Fruit fly (Drosophila melanogaster) whole organism, embryonic: ENCODE measurements around the gene CG13829.

Experiments
- Bdp1 ChIP-seq: fragments of 200-800 bp; sonication (Bioruptor generic); optimal IDR thresholded peaks from 3 replicates; lab custom pipeline; 2016; ENCODE audit warnings: missing biosample characterization, missing genetic modification characterization
- CG1024 ChIP-seq: fragments of 200-800 bp; sonication (Bioruptor generic); IDR thresholded peaks from 2 replicates; pipeline ENCODE4 v1.3.6; 2022; ENCODE audit warnings: missing biosample characterization, missing genetic modification characterization
- CG11247 ChIP-seq: fragments of 200-800 bp; sonication (Bioruptor generic); IDR thresholded peaks from 2 replicates; pipeline ENCODE4 v1.3.6; 2022; ENCODE audit warnings: missing biosample characterization, missing genetic modification characterization
- CG11398 ChIP-seq: fragments of 200-800 bp; sonication (Bioruptor generic); optimal IDR thresholded peaks from 2 replicates; lab custom pipeline; 2016; ENCODE audit warnings: missing biosample characterization, missing genetic modification characterization
- CG16813 ChIP-seq: fragments of 200-800 bp; sonication (Bioruptor generic); IDR thresholded peaks from 3 replicates; pipeline ENCODE4 v1.3.6; 2022; ENCODE audit warnings: missing biosample characterization, missing genetic modification characterization; ENCODE audit not compliant: partially characterized antibody
- CG17328 ChIP-seq: fragments of 200-800 bp; sonication (Bioruptor generic); IDR thresholded peaks from 2 replicates; pipeline ENCODE4 v1.3.6; 2022; ENCODE audit warnings: missing biosample characterization, missing genetic modification characterization
- CG17829 ChIP-seq: fragments of 200-800 bp; optimal IDR thresholded peaks from 2 replicates; lab custom pipeline; 2019; ENCODE audit warnings: missing biosample characterization, mild to moderate bottlenecking, missing genetic modification characterization, moderate library complexity
- CG2129 ChIP-seq: fragments of 200-800 bp; sonication (Bioruptor generic); IDR thresholded peaks from 2 replicates; pipeline ENCODE4 v1.3.6; 2022; ENCODE audit warnings: missing biosample characterization, missing genetic modification characterization; ENCODE audit not compliant: partially characterized antibody
- CG32772 ChIP-seq: fragments of 200-800 bp; sonication (Bioruptor generic); IDR thresholded peaks from 2 replicates; pipeline ENCODE4 v1.3.6; 2022; ENCODE audit warnings: missing biosample characterization, missing genetic modification characterization
- CG3407 ChIP-seq: fragments of 200-800 bp; sonication (Bioruptor generic); optimal IDR thresholded peaks from 2 replicates; lab custom pipeline; 2018; ENCODE audit warnings: missing biosample characterization, mild to moderate bottlenecking, missing genetic modification characterization
- CG34422 ChIP-seq: fragments of 200-800 bp; sonication (Bioruptor generic); IDR thresholded peaks from 3 replicates; pipeline ENCODE4 v1.3.6; 2022; ENCODE audit warnings: missing biosample characterization, missing genetic modification characterization
- CG4360 ChIP-seq: fragments of 200-800 bp; sonication (Bioruptor generic); IDR thresholded peaks from 2 replicates; pipeline ENCODE4 v1.3.6; 2022; ENCODE audit warnings: missing biosample characterization, missing genetic modification characterization
- CG5245 ChIP-seq: fragments of 200-800 bp; sonication (Bioruptor generic); optimal IDR thresholded peaks from 3 replicates; lab custom pipeline; 2016; ENCODE audit warnings: missing biosample characterization, missing genetic modification characterization
- CG6683 ChIP-seq: fragments of 200-800 bp; sonication (Bioruptor generic); optimal IDR thresholded peaks from 2 replicates; lab custom pipeline; 2017; ENCODE audit warnings: missing biosample characterization, mild to moderate bottlenecking, missing genetic modification characterization, missing genetic modification reagents
- CG6689 ChIP-seq: fragments of 200-800 bp; sonication (Bioruptor generic); IDR thresholded peaks from 2 replicates; pipeline ENCODE4 v1.3.6; 2022; ENCODE audit warnings: missing biosample characterization, missing genetic modification characterization
- CG6791 ChIP-seq: fragments of 200-800 bp; sonication (Bioruptor generic); IDR thresholded peaks from 3 replicates; pipeline ENCODE4 v1.3.6; 2022; ENCODE audit warnings: missing biosample characterization, missing genetic modification characterization; ENCODE audit not compliant: partially characterized antibody
- Camta ChIP-seq: fragments of 200-800 bp; sonication (Bioruptor generic); optimal IDR thresholded peaks from 2 replicates; lab custom pipeline; 2016; ENCODE audit warnings: missing biosample characterization, missing genetic modification characterization
- D19A ChIP-seq: fragments of 200-800 bp; optimal IDR thresholded peaks from 3 replicates; lab custom pipeline; 2019; ENCODE audit warnings: missing biosample characterization, mild to moderate bottlenecking, missing genetic modification characterization, moderate library complexity
- D19B ChIP-seq: fragments of 200-800 bp; sonication (Bioruptor generic); optimal IDR thresholded peaks from 2 replicates; lab custom pipeline; 2017; ENCODE audit warnings: missing biosample characterization, mild to moderate bottlenecking, missing genetic modification characterization
- Dad ChIP-seq: fragments of 200-800 bp; sonication (Bioruptor generic); optimal IDR thresholded peaks from 3 replicates; lab custom pipeline; 2016; ENCODE audit warnings: missing biosample characterization, missing genetic modification characterization
- Dip2 ChIP-seq: fragments of 200-800 bp; sonication (Bioruptor generic); IDR thresholded peaks from 2 replicates; pipeline ENCODE4 v1.3.6; 2022; ENCODE audit warnings: missing biosample characterization, missing genetic modification characterization
- Dll ChIP-seq: fragments of 200-800 bp; sonication (Bioruptor generic); IDR thresholded peaks from 4 replicates; pipeline ENCODE4 v1.3.6; 2022; ENCODE audit warnings: missing biosample characterization, missing genetic modification characterization; ENCODE audit not compliant: partially characterized antibody
- HLH3B ChIP-seq: fragments of 200-800 bp; sonication (Bioruptor generic); IDR thresholded peaks from 2 replicates; pipeline ENCODE4 v1.3.6; 2022; ENCODE audit warnings: missing biosample characterization, missing genetic modification characterization
- Lim3 ChIP-seq: fragments of 200-800 bp; sonication (Bioruptor generic); IDR thresholded peaks from 2 replicates; pipeline ENCODE4 v1.3.6; 2022; ENCODE audit warnings: missing biosample characterization, missing genetic modification characterization
- MESR4 ChIP-seq: fragments of 200-800 bp; sonication (Bioruptor generic); optimal IDR thresholded peaks from 2 replicates; lab custom pipeline; 2018; ENCODE audit warnings: missing biosample characterization, mild to moderate bottlenecking, missing genetic modification characterization, moderate library complexity
- Mad ChIP-seq: fragments of 200-800 bp; sonication (Bioruptor generic); optimal IDR thresholded peaks from 2 replicates; lab custom pipeline; 2016; ENCODE audit warnings: missing biosample characterization, missing genetic modification characterization
- Meics ChIP-seq: fragments of 200-800 bp; sonication (Bioruptor generic); optimal IDR thresholded peaks from 2 replicates; lab custom pipeline; 2017; ENCODE audit warnings: missing biosample characterization, mild to moderate bottlenecking, missing genetic modification characterization
- Nf-YB ChIP-seq: fragments of 200-800 bp; sonication (Bioruptor generic); optimal IDR thresholded peaks from 3 replicates; lab custom pipeline; 2019; ENCODE audit warnings: missing biosample characterization, mild to moderate bottlenecking, missing genetic modification characterization, moderate library complexity
- Ravus ChIP-seq: fragments of 200-800 bp; sonication (Bioruptor generic); IDR thresholded peaks from 2 replicates; pipeline ENCODE4 v1.3.6; 2022; ENCODE audit warnings: missing biosample characterization, missing genetic modification characterization
- Six4 ChIP-seq: fragments of 200-800 bp; sonication (Bioruptor generic); optimal IDR thresholded peaks from 2 replicates; lab custom pipeline; 2016; ENCODE audit warnings: missing biosample characterization, missing genetic modification characterization
- Sox102F ChIP-seq: fragments of 200-800 bp; sonication (Bioruptor generic); optimal IDR thresholded peaks from 2 replicates; lab custom pipeline; 2018; ENCODE audit warnings: missing biosample characterization, mild to moderate bottlenecking, missing genetic modification characterization, moderate library complexity
- Spps ChIP-seq: fragments of 200-800 bp; sonication (Bioruptor generic); optimal IDR thresholded peaks from 2 replicates; lab custom pipeline; 2018; ENCODE audit warnings: missing biosample characterization, mild to moderate bottlenecking, missing genetic modification characterization
- Sry-β ChIP-seq: fragments of 200-800 bp; sonication (Bioruptor generic); optimal IDR thresholded peaks from 2 replicates; lab custom pipeline; 2018; ENCODE audit warnings: missing biosample characterization, mild to moderate bottlenecking, missing genetic modification characterization, moderate library complexity
- Xbp1 ChIP-seq: fragments of 200-800 bp; sonication (Bioruptor generic); optimal IDR thresholded peaks from 3 replicates; lab custom pipeline; 2016; ENCODE audit warnings: missing biosample characterization, mild to moderate bottlenecking, missing genetic modification characterization
- aop ChIP-seq: fragments of 200-800 bp; sonication (Bioruptor generic); IDR thresholded peaks from 2 replicates; pipeline ENCODE4 v1.3.6; 2022; ENCODE audit warnings: missing biosample characterization, missing genetic modification characterization
- bbx ChIP-seq: fragments of 200-800 bp; sonication (Bioruptor generic); IDR thresholded peaks from 2 replicates; pipeline ENCODE4 v1.3.6; 2022; ENCODE audit warnings: missing biosample characterization, missing genetic modification characterization; ENCODE audit not compliant: partially characterized antibody
- en ChIP-seq: fragments of 200-800 bp; sonication (Bioruptor generic); optimal IDR thresholded peaks from 2 replicates; lab custom pipeline; 2016; ENCODE audit warnings: missing biosample characterization, missing genetic modification characterization
- gsb ChIP-seq: fragments of 200-800 bp; sonication (Bioruptor generic); IDR thresholded peaks from 2 replicates; pipeline ENCODE4 v1.3.6; 2022; ENCODE audit warnings: missing biosample characterization, missing genetic modification characterization
- h ChIP-seq: fragments of >200 bp; optimal IDR thresholded peaks from 2 replicates; lab custom pipeline; 2017
- inv ChIP-seq: fragments of 200-800 bp; sonication (Bioruptor generic); IDR thresholded peaks from 2 replicates; pipeline ENCODE4 v1.3.6; 2022; ENCODE audit warnings: missing biosample characterization, missing genetic modification characterization; ENCODE audit not compliant: partially characterized antibody
- kah ChIP-seq: fragments of 200-800 bp; sonication (Bioruptor generic); optimal IDR thresholded peaks from 2 replicates; lab custom pipeline; 2018; ENCODE audit warnings: missing biosample characterization, mild to moderate bottlenecking, missing genetic modification characterization
- peb ChIP-seq: fragments of 200-800 bp; sonication (Bioruptor generic); IDR thresholded peaks from 2 replicates; pipeline ENCODE4 v1.3.6; 2022; ENCODE audit warnings: missing biosample characterization, missing genetic modification characterization
- pnt ChIP-seq: fragments of 200-800 bp; sonication (Bioruptor generic); optimal IDR thresholded peaks from 3 replicates; lab custom pipeline; 2016; ENCODE audit warnings: missing biosample characterization, missing genetic modification characterization
- psq ChIP-seq: fragments of 200-800 bp; sonication (Bioruptor generic); optimal IDR thresholded peaks from 2 replicates; lab custom pipeline; 2017; ENCODE audit warnings: missing biosample characterization, missing genetic modification characterization
- row ChIP-seq: fragments of 200-800 bp; sonication (Bioruptor generic); IDR thresholded peaks from 3 replicates; pipeline ENCODE4 v1.3.6; 2022; ENCODE audit warnings: missing biosample characterization, missing genetic modification characterization
- sc ChIP-seq, 3 experiments: fragments of >200 bp in 2 of 3; fragments of 200-800 bp in 1 of 3; sonication (Bioruptor generic) in 1 of 3; optimal IDR thresholded peaks; 2 replicates in 2 of 3; 3 replicates in 1 of 3; lab custom pipeline; 2017; ENCODE audit warnings: mild to moderate bottlenecking in 1 of 3, missing biosample characterization in 1 of 3, missing genetic modification characterization in 1 of 3, missing genetic modification reagents in 1 of 3
- sens-2 ChIP-seq: fragments of 200-800 bp; sonication (Bioruptor generic); IDR thresholded peaks from 2 replicates; pipeline ENCODE4 v1.3.6; 2022; ENCODE audit warnings: missing biosample characterization, missing genetic modification characterization
- shn ChIP-seq: fragments of 200-800 bp; sonication (Bioruptor generic); optimal IDR thresholded peaks from 3 replicates; lab custom pipeline; 2016; ENCODE audit warnings: missing biosample characterization, missing genetic modification characterization
- sim ChIP-seq: fragments of 200-800 bp; sonication (Bioruptor generic); IDR thresholded peaks from 2 replicates; pipeline ENCODE4 v1.3.6; 2022; ENCODE audit warnings: missing biosample characterization, missing genetic modification characterization
- sob ChIP-seq: fragments of 200-800 bp; sonication (Bioruptor generic); IDR thresholded peaks from 2 replicates; pipeline ENCODE4 v1.3.6; 2022; ENCODE audit warnings: missing biosample characterization, missing genetic modification characterization
- tll ChIP-seq, 2 experiments: fragments of 200-800 bp in 1 of 2; fragments of >200 bp in 1 of 2; sonication (Bioruptor generic) in 1 of 2; optimal IDR thresholded peaks; 2 replicates each; lab custom pipeline; 2017 to 2019; ENCODE audit warnings: missing biosample characterization in 2 of 2, missing genetic modification characterization in 2 of 2, mild to moderate bottlenecking in 1 of 2, moderate library complexity in 1 of 2
- zfh2 ChIP-seq: fragments of 200-800 bp; sonication (Bioruptor generic); optimal IDR thresholded peaks from 2 replicates; lab custom pipeline; 2016; ENCODE audit warnings: missing biosample characterization, missing genetic modification characterization

The CG13829 gene

dm6 chr3R:23127796-23128195, 33.3 kb downstream of the CG13829 start, which contains the start of gene CG31457 (continued):
- no peak for TF ChIP-seq CG1024 (GFP tag; lab: Robert Waterston, UW)
- no peak for TF ChIP-seq Six4 (GFP tag; lab: Kevin White, UChicago)
- no peak for TF ChIP-seq CG34422 (GFP tag; lab: Robert Waterston, UW)
- TF ChIP-seq MESR4 (GFP tag; lab: Kevin White, UChicago), result peak; percentile 50
- TF ChIP-seq row (GFP tag; lab: Robert Waterston, UW), result peak; percentile 39; the same call in 1 of the 3 replicates
- TF ChIP-seq en (GFP tag; lab: Kevin White, UChicago), result no peak
- no peak for TF ChIP-seq Bdp1 (GFP tag; lab: Kevin White, UChicago)
- TF ChIP-seq bbx (GFP tag; lab: Robert Waterston, UW), result peak; percentile 81
- TF ChIP-seq CG32772, result no peak
- no peak for TF ChIP-seq Ravus (GFP tag; lab: Robert Waterston, UW)
- no peak for TF ChIP-seq sob (GFP tag; lab: Robert Waterston, UW)
- no peak for TF ChIP-seq D19A
- no peak for TF ChIP-seq CG11398 (GFP tag; lab: Kevin White, UChicago)
- TF ChIP-seq CG5245, result no peak
- no peak for TF ChIP-seq Sox102F
- TF ChIP-seq zfh2 (GFP tag; lab: Kevin White, UChicago), result no peak
- peak; percentile 76 for TF ChIP-seq inv (GFP tag; lab: Robert Waterston, UW)
- TF ChIP-seq Xbp1 (GFP tag; lab: Kevin White, UChicago), result no peak
- TF ChIP-seq CG17829 (tag; lab: Kevin White, UChicago), result peak; percentile 31
- TF ChIP-seq pnt (GFP tag; lab: Kevin White, UChicago), result no peak
- TF ChIP-seq tll (GFP tag; optimal IDR thresholded peaks at IDR 0.05; lab: Kevin White, UChicago), result no peak
- TF ChIP-seq h (lab: Kevin White, UChicago), result no peak
- TF ChIP-seq CG2129 (GFP tag; lab: Robert Waterston, UW), result peak; percentile 46; the same call in 1 of the 2 replicates
- TF ChIP-seq CG6683 (GFP tag; lab: Kevin White, UChicago), result no peak
- no peak for TF ChIP-seq CG4360
- no peak for TF ChIP-seq gsb
- TF ChIP-seq CG6689, result no peak
- no peak for TF ChIP-seq Meics (GFP tag; lab: Kevin White, UChicago)
- no peak for TF ChIP-seq Dip2 (GFP tag; lab: Robert Waterston, UW)
- no peak for TF ChIP-seq Spps (tag; lab: Kevin White, UChicago)
- peak; percentile 43 for TF ChIP-seq Sry-β (GFP tag; lab: Kevin White, UChicago)
- no peak for TF ChIP-seq sc (optimal IDR thresholded peaks at IDR 0.05; lab: Kevin White, UChicago)
- no peak for TF ChIP-seq sc (GFP tag; optimal IDR thresholded peaks at IDR 0.05; lab: Kevin White, UChicago)
- no peak for TF ChIP-seq HLH3B (GFP tag; lab: Robert Waterston, UW)
- no peak for TF ChIP-seq CG11247 (GFP tag; lab: Robert Waterston, UW)
- no peak for TF ChIP-seq D19B (GFP tag; lab: Kevin White, UChicago)
- TF ChIP-seq peb, result no peak
- peak; percentile 69; the same call in 2 of the 3 replicates for TF ChIP-seq CG6791 (GFP tag; lab: Robert Waterston, UW)
- TF ChIP-seq shn (GFP tag; lab: Kevin White, UChicago), result no peak
- TF ChIP-seq sens-2 (GFP tag; lab: Robert Waterston, UW), result no peak
- peak; percentile 80 for TF ChIP-seq CG16813 (GFP tag; lab: Robert Waterston, UW)
- TF ChIP-seq sim (GFP tag; lab: Robert Waterston, UW), result no peak
- no peak for TF ChIP-seq CG3407 (GFP tag; lab: Kevin White, UChicago)
- no peak for TF ChIP-seq psq
- no peak for TF ChIP-seq Mad (GFP tag; lab: Kevin White, UChicago)
- TF ChIP-seq Dll (GFP tag; lab: Robert Waterston, UW), result peak; percentile 87
- TF ChIP-seq Nf-YB (GFP tag; lab: Kevin White, UChicago), result no peak
- no peak for TF ChIP-seq Lim3 (GFP tag; lab: Robert Waterston, UW)
- TF ChIP-seq Dad, result no peak
- no peak for TF ChIP-seq kah
- no peak for TF ChIP-seq CG17328 (GFP tag; lab: Robert Waterston, UW)
- no peak for TF ChIP-seq aop (GFP tag; lab: Robert Waterston, UW)
- no peak for TF ChIP-seq Camta (GFP tag; lab: Kevin White, UChicago)
